Fruit fly (Drosophila melanogaster) whole organism, adult: Measurements from ENCODE around the gene CG33483.

ENCODE experiments used
- CG11617 ChIP-seq: fragments of 200-800 bp; sonication (Bioruptor generic); optimal IDR thresholded peaks from 2 replicates; lab custom pipeline; 2017; ENCODE audit warnings: mild to moderate bottlenecking, missing biosample characterization, missing genetic modification reagents, missing genetic modification characterization
- CG12768 ChIP-seq: fragments of 200-800 bp; sonication (Bioruptor generic); optimal IDR thresholded peaks from 2 replicates; lab custom pipeline; 2017; ENCODE audit warnings: missing biosample characterization, missing genetic modification characterization, mild to moderate bottlenecking, moderate library complexity, missing genetic modification reagents
- CG14711 ChIP-seq: fragments of 200-800 bp; sonication (Bioruptor generic); optimal IDR thresholded peaks from 2 replicates; lab custom pipeline; 2018; ENCODE audit warnings: missing biosample characterization, mild to moderate bottlenecking, missing genetic modification characterization, moderate library complexity
- CG1620 ChIP-seq: fragments of 200-800 bp; sonication (Bioruptor generic); optimal IDR thresholded peaks from 2 replicates; lab custom pipeline; 2016; ENCODE audit warnings: missing biosample characterization, missing genetic modification characterization
- CG33017 ChIP-seq: fragments of 200-800 bp; sonication (Bioruptor generic); optimal IDR thresholded peaks from 2 replicates; lab custom pipeline; 2018; ENCODE audit warnings: missing biosample characterization, mild to moderate bottlenecking, missing genetic modification characterization, moderate library complexity
- CG5204 ChIP-seq: fragments of 200-800 bp; sonication (Bioruptor generic); optimal IDR thresholded peaks from 2 replicates; lab custom pipeline; 2016; ENCODE audit warnings: missing biosample characterization, missing genetic modification characterization
- CG7045 ChIP-seq: fragments of 200-800 bp; sonication (Bioruptor generic); optimal IDR thresholded peaks from 2 replicates; lab custom pipeline; 2017; ENCODE audit warnings: missing biosample characterization, mild to moderate bottlenecking, missing genetic modification characterization
- CG7101 ChIP-seq: fragments of 200-800 bp; sonication (Bioruptor generic); optimal IDR thresholded peaks from 2 replicates; lab custom pipeline; 2018; ENCODE audit warnings: missing biosample characterization, mild to moderate bottlenecking, missing genetic modification characterization, moderate library complexity
- Clk ChIP-seq: fragments of 200-800 bp; sonication (Bioruptor generic); optimal IDR thresholded peaks from 2 replicates; lab custom pipeline; 2017; ENCODE audit warnings: missing biosample characterization, missing genetic modification characterization
- Crg-1 ChIP-seq: fragments of 200-800 bp; sonication (Bioruptor generic); optimal IDR thresholded peaks from 2 replicates; lab custom pipeline; 2016; ENCODE audit warnings: missing biosample characterization, missing genetic modification characterization
- Hr96 ChIP-seq: fragments of 200-800 bp; sonication (Bioruptor generic); optimal IDR thresholded peaks from 2 replicates; lab custom pipeline; 2016; ENCODE audit warnings: missing biosample characterization, missing genetic modification characterization
- Mnt ChIP-seq: fragments of 200-800 bp; sonication (Bioruptor generic); optimal IDR thresholded peaks from 2 replicates; lab custom pipeline; 2016; ENCODE audit warnings: missing biosample characterization, mild to moderate bottlenecking, missing genetic modification characterization
- bab1 ChIP-seq: fragments of 200-800 bp; sonication (Bioruptor generic); optimal IDR thresholded peaks from 3 replicates; lab custom pipeline; 2019; ENCODE audit warnings: missing biosample characterization, mild to moderate bottlenecking, missing genetic modification characterization, moderate library complexity
- cic ChIP-seq: fragments of 200-800 bp; sonication (Bioruptor generic); optimal IDR thresholded peaks from 2 replicates; lab custom pipeline; 2017; ENCODE audit warnings: missing biosample characterization, mild to moderate bottlenecking, missing genetic modification characterization, moderate library complexity
- cnc ChIP-seq, 2 experiments: fragments of >200 bp; optimal IDR thresholded peaks; 2 replicates each; lab custom pipeline; 2017
- kay ChIP-seq: fragments of 200-800 bp; sonication (Bioruptor generic); peaks from one replicate; lab custom pipeline; 2016; ENCODE audit warnings: missing biosample characterization, missing genetic modification characterization, borderline replicate concordance
- ovo ChIP-seq: fragments of 200-800 bp; sonication (Bioruptor generic); optimal IDR thresholded peaks from 2 replicates; lab custom pipeline; 2016; ENCODE audit warnings: missing biosample characterization, missing genetic modification characterization
- pad ChIP-seq: fragments of 200-800 bp; sonication (Bioruptor generic); optimal IDR thresholded peaks from 3 replicates; lab custom pipeline; 2017; ENCODE audit warnings: missing biosample characterization, missing genetic modification characterization, mild to moderate bottlenecking, moderate library complexity, missing genetic modification reagents
- tj ChIP-seq: fragments of 200-800 bp; sonication (Bioruptor generic); optimal IDR thresholded peaks from 3 replicates; lab custom pipeline; 2017; ENCODE audit warnings: missing biosample characterization, mild to moderate bottlenecking, missing genetic modification characterization, moderate library complexity
- toe ChIP-seq: fragments of 200-800 bp; sonication (Bioruptor generic); optimal IDR thresholded peaks from 2 replicates; lab custom pipeline; 2016; ENCODE audit warnings: missing biosample characterization, missing genetic modification characterization

Gene CG33483

dm6 chr3R:30872301-30873044 lies 29.5 kb downstream of the CG33483 start, which contains the start of gene CG15545:
CG15545 (minus strand) TSS chr3R:30872351.
- no peak for TF ChIP-seq ovo
- TF ChIP-seq CG12768: no peak
- TF ChIP-seq Mnt: no peak
- no peak for TF ChIP-seq Clk
- no peak for TF ChIP-seq cic (GFP tag; lab: Kevin White, UChicago)
- TF ChIP-seq CG33017 (tag; lab: Kevin White, UChicago): no peak
- no peak for TF ChIP-seq tj
- no peak for TF ChIP-seq toe (GFP tag; lab: Kevin White, UChicago)
- TF ChIP-seq CG14711 (tag; lab: Kevin White, UChicago): no peak
- no peak for TF ChIP-seq CG7045 (GFP tag; lab: Kevin White, UChicago)
- no peak for TF ChIP-seq CG5204 (GFP tag; lab: Kevin White, UChicago)
- TF ChIP-seq kay (GFP tag; lab: Kevin White, UChicago): no peak

dm6 chr3R:30870317-30870878 lies 31.6 kb downstream of the CG33483 start:
- TF ChIP-seq Crg-1 (no peak), CG33017 (tag; lab: Kevin White, UChicago) (no peak), tj (no peak), CG7101 (no peak), pad (no peak), CG14711 (tag; lab: Kevin White, UChicago) (no peak), ovo (no peak)

dm6 chr3R:30867232-30867631 lies 34.7 kb downstream of the CG33483 start, which contains the start of gene Cpr100A:
Cpr100A (plus strand) TSS chr3R:30867521.
- no peak for TF ChIP-seq CG1620 (GFP tag; lab: Kevin White, UChicago)

- TF ChIP-seq toe (GFP tag; lab: Kevin White, UChicago) (no peak), ovo (no peak), CG5204 (GFP tag; lab: Kevin White, UChicago) (no peak), cnc (optimal IDR thresholded peaks at IDR 0.05; lab: Kevin White, UChicago) (no peak), Mnt (no peak), kay (GFP tag; lab: Kevin White, UChicago) (no peak), Hr96 (no peak), CG11617 (GFP tag; lab: Kevin White, UChicago) (no peak), pad (no peak), CG1620 (GFP tag; lab: Kevin White, UChicago) (no peak), CG7101 (no peak), cic (GFP tag; lab: Kevin White, UChicago) (no peak), Crg-1 (no peak), CG14711 (tag; lab: Kevin White, UChicago) (no peak), CG33017 (tag; lab: Kevin White, UChicago) (no peak), CG12768 (no peak), CG7045 (GFP tag; lab: Kevin White, UChicago) (no peak), Clk (no peak), tj (no peak), bab1 (GFP tag; lab: Kevin White, UChicago) (no peak)
These were observed 36.1 kb downstream of the CG33483 start for dm6 chr3R:30865883-30866282.

dm6 chr3R:30865365-30865770 lies 36.6 kb downstream of the CG33483 start:
- TF ChIP-seq CG12768 (no peak), bab1 (GFP tag; lab: Kevin White, UChicago) (no peak), Crg-1 (no peak), cic (GFP tag; lab: Kevin White, UChicago) (no peak), CG1620 (GFP tag; lab: Kevin White, UChicago) (no peak), CG7101 (no peak), CG5204 (GFP tag; lab: Kevin White, UChicago) (no peak), CG33017 (tag; lab: Kevin White, UChicago) (no peak), tj (no peak), CG7045 (GFP tag; lab: Kevin White, UChicago) (no peak), CG11617 (GFP tag; lab: Kevin White, UChicago) (no peak), kay (GFP tag; lab: Kevin White, UChicago) (no peak), Hr96 (no peak), pad (no peak), toe (GFP tag; lab: Kevin White, UChicago) (no peak), ovo (no peak)

dm6 chr3R:30864465-30864864 lies 37.5 kb downstream of the CG33483 start:
- TF ChIP-seq Hr96: no peak
- no peak for TF ChIP-seq CG1620 (GFP tag; lab: Kevin White, UChicago)
- no peak for TF ChIP-seq bab1 (GFP tag; lab: Kevin White, UChicago)
- TF ChIP-seq CG7045 (GFP tag; lab: Kevin White, UChicago): no peak
- TF ChIP-seq CG11617 (GFP tag; lab: Kevin White, UChicago): no peak
- no peak for TF ChIP-seq CG14711 (tag; lab: Kevin White, UChicago)
- no peak for TF ChIP-seq pad
- TF ChIP-seq Crg-1: no peak
- no peak for TF ChIP-seq CG33017 (tag; lab: Kevin White, UChicago)
- no peak for TF ChIP-seq CG12768
- TF ChIP-seq tj: no peak

- TF ChIP-seq CG5204 (GFP tag; lab: Kevin White, UChicago) (no peak), bab1 (GFP tag; lab: Kevin White, UChicago) (no peak), cic (GFP tag; lab: Kevin White, UChicago) (no peak), CG7045 (GFP tag; lab: Kevin White, UChicago) (no peak), CG14711 (tag; lab: Kevin White, UChicago) (no peak), toe (GFP tag; lab: Kevin White, UChicago) (no peak), Mnt (no peak), tj (no peak), CG1620 (GFP tag; lab: Kevin White, UChicago) (no peak), cnc (optimal IDR thresholded peaks at IDR 0.05; lab: Kevin White, UChicago) (no peak), kay (GFP tag; lab: Kevin White, UChicago) (no peak), CG12768 (no peak), Clk (no peak), pad (no peak), Hr96 (no peak), Crg-1 (no peak), ovo (no peak), CG33017 (tag; lab: Kevin White, UChicago) (no peak), CG11617 (GFP tag; lab: Kevin White, UChicago) (no peak), CG7101 (no peak)
These were observed 38.0 kb downstream of the CG33483 start for dm6 chr3R:30863971-30864370.
